Worm (Caenorhabditis elegans) whole organism, L4 larva: ENCODE data around the gene T27A8.2.

ENCODE experiments used
- nhr-28 ChIP-seq: fragments of 150-350 bp; optimal IDR thresholded peaks from 2 replicates; lab custom pipeline; 2014; ENCODE audit warnings: missing biosample characterization, missing genetic modification characterization
- zag-1 ChIP-seq: fragments of 150-350 bp; optimal IDR thresholded peaks from 2 replicates; lab custom pipeline; 2014; ENCODE audit warnings: missing biosample characterization, missing genetic modification characterization

DNA sequence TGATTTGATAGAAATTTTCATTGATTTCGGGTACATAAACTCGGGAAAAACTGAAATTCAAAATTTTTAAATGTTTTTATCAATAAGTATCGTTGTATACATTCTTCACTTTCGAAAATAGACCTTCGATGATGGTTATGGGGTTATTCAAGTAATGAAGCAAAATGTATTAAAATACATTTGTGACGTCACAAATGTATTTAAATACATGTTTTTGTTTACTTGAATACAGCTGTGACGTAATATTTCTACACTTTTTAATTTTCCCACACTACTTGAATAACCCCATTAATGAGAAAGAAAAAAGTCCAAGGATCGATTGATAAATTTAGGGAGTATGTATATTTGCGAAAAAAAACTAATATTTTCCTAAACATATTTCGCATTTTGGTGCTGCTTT is 9.2 kb upstream of the T27A8.2 start:
- no peak for TF ChIP-seq nhr-28 (tag; lab: Kevin White, UChicago)
- no peak for TF ChIP-seq zag-1 (tag; lab: Kevin White, UChicago)
